Worm (Caenorhabditis elegans) whole organism, L4/young adult: Measurements from ENCODE around the gene srbc-75.

Experiments used
- W03F9.2 ChIP-seq: fragments of 150-350 bp; optimal IDR thresholded peaks from 2 replicates; lab custom pipeline; 2014; ENCODE audit warnings: missing biosample characterization, missing genetic modification characterization
- dao-5 ChIP-seq: sonication (generic microtip); optimal IDR thresholded peaks from 2 replicates; lab custom pipeline; 2016; ENCODE audit warnings: missing genotype, missing genetic modification characterization, moderate library complexity, missing compliant biosample characterization
- him-1 ChIP-seq: sonication (generic microtip); optimal IDR thresholded peaks from 2 replicates; lab custom pipeline; 2016; ENCODE audit warnings: missing genotype, missing genetic modification reagents, missing genetic modification characterization, missing compliant biosample characterization

DNA sequence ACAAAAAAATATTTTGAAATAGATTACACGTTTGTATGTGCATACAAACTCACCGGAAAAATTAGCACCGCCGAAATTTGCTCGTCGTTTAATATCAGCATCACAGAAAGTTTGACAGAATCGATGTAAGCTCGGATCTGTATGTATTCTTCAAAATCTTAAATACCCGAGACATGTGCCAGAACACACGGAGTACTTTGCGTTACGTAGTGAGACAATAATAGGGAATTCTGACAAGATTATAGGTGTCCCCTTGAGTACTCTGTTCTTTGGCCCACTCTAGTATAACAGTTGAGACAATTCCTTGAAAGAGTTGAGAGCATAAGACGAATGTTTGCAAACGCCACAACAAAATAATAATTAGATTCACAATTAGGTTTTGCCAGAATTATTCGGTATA, 50.0 kb downstream of the srbc-75 start, which contains the start of gene srx-48:
- TF ChIP-seq him-1 (tag; lab: Kevin White, UChicago) (no peak), W03F9.2 (tag; lab: Kevin White, UChicago) (no peak), dao-5 (tag; lab: Kevin White, UChicago) (no peak)
